Worm (Caenorhabditis elegans) whole organism, midembryonic: ENCODE results near the gene T21E8.6.

Experiments
- T22C8.4 ChIP-seq: fragments of 200-800 bp; sonication (Bioruptor generic); IDR thresholded peaks from 2 replicates; pipeline ENCODE4 v1.3.6; 2022; ENCODE audit warnings: missing genetic modification characterization, missing compliant biosample characterization
- cog-1 ChIP-seq: sonication (generic microtip); optimal IDR thresholded peaks from 2 replicates; lab custom pipeline; 2016; ENCODE audit warnings: missing genetic modification characterization, missing compliant biosample characterization
- flt-1 ChIP-seq: fragments of 200-800 bp; sonication (Bioruptor generic); IDR thresholded peaks from 2 replicates; pipeline ENCODE4 v1.3.6; 2022; ENCODE audit warnings: missing genetic modification characterization, missing compliant biosample characterization
- klf-2 ChIP-seq: fragments of 200-800 bp; sonication (Bioruptor generic); conservative IDR thresholded peaks from 2 replicates; pipeline ENCODE4 v1.3.6; 2022; ENCODE audit warnings: missing genetic modification reagents, missing genetic modification characterization, missing compliant biosample characterization
- med-1 ChIP-seq: sonication (generic microtip); optimal IDR thresholded peaks from 2 replicates; lab custom pipeline; 2017; ENCODE audit warnings: missing genetic modification characterization, mild to moderate bottlenecking, missing compliant biosample characterization, antibody characterized with exemption, missing genetic modification reagents; ENCODE audit not compliant: insufficient read depth
- ref-1 ChIP-seq: fragments of 200-800 bp; sonication (Bioruptor generic); conservative IDR thresholded peaks from 2 replicates; pipeline ENCODE4 v1.3.6; 2022; ENCODE audit warnings: missing genetic modification reagents, missing genetic modification characterization, missing compliant biosample characterization
- tab-1 ChIP-seq: fragments of 200-800 bp; sonication (Bioruptor generic); IDR thresholded peaks from 2 replicates; pipeline ENCODE4 v1.3.6; 2022; ENCODE audit warnings: missing genetic modification characterization, missing compliant biosample characterization
- ztf-23 ChIP-seq: fragments of 200-800 bp; sonication (Bioruptor generic); IDR thresholded peaks from 2 replicates; pipeline ENCODE4 v1.3.6; 2022; ENCODE audit warnings: missing genetic modification reagents, missing genetic modification characterization, missing compliant biosample characterization
- ztf-29 ChIP-seq: fragments of 200-800 bp; sonication (Bioruptor generic); IDR thresholded peaks from 2 replicates; pipeline ENCODE4 v1.3.6; 2022; ENCODE audit warnings: missing genetic modification reagents, missing genetic modification characterization, missing compliant biosample characterization

Gene T21E8.6

ce11 chrX:10919613-10920012 lies 37.5 kb downstream of the T21E8.6 start, which contains the start of gene nstp-9:
Gene nstp-9, minus strand, starts transcription at chrX:10919713.
- TF ChIP-seq cog-1 (tag; lab: Kevin White, UChicago) (no peak), med-1 (GFP tag; lab: Kevin White, UChicago) (no peak), ztf-29 (GFP tag; lab: Robert Waterston, UW) (no peak)

ce11 chrX:10924031-10924430 lies 41.9 kb downstream of the T21E8.6 start:
- TF ChIP-seq ztf-23 (GFP tag; lab: Robert Waterston, UW) = no peak

- no peak for TF ChIP-seq ztf-23 (GFP tag; lab: Robert Waterston, UW)
- TF ChIP-seq tab-1 = no peak
- no peak for TF ChIP-seq flt-1 (GFP tag; lab: Robert Waterston, UW)
- TF ChIP-seq ref-1 (GFP tag; lab: Robert Waterston, UW) = no peak
These were observed 45.1 kb downstream of the T21E8.6 start for ce11 chrX:10927136-10927535.

- TF ChIP-seq klf-2 (no peak), tab-1 (no peak), flt-1 (GFP tag; lab: Robert Waterston, UW) (no peak)
These were observed 47.0 kb downstream of the T21E8.6 start, which contains the start of gene dgn-1 for ce11 chrX:10928948-10929563. Gene dgn-1, minus strand, starts transcription at chrX:10928998.

- TF ChIP-seq ztf-29 (GFP tag; lab: Robert Waterston, UW) = no peak
- TF ChIP-seq flt-1 (GFP tag; lab: Robert Waterston, UW) = no peak
- no peak for TF ChIP-seq cog-1 (tag; lab: Kevin White, UChicago)
- no peak for TF ChIP-seq T22C8.4
- no peak for TF ChIP-seq tab-1
- no peak for TF ChIP-seq ztf-23 (GFP tag; lab: Robert Waterston, UW)
These were observed 50.0 kb downstream of the T21E8.6 start for ce11 chrX:10932087-10932486.
